Fruit fly (Drosophila melanogaster) whole organism, wandering third instar larva: ENCODE data around the gene CG32945.

Source experiments
- Abd-B ChIP-seq: fragments of >200 bp; optimal IDR thresholded peaks from 2 replicates; lab custom pipeline; 2017; ENCODE audit warnings: missing biosample characterization, missing genetic modification characterization
- Dfd ChIP-seq: fragments of >200 bp; optimal IDR thresholded peaks from 2 replicates; lab custom pipeline; 2017; ENCODE audit warnings: missing biosample characterization, missing genetic modification characterization
- Hr78 ChIP-seq: fragments of >200 bp; optimal IDR thresholded peaks from 2 replicates; lab custom pipeline; 2017; ENCODE audit warnings: missing biosample characterization, missing genetic modification characterization
- Jra ChIP-seq: sonication (Bioruptor generic); optimal IDR thresholded peaks from 2 replicates; lab custom pipeline; 2016; ENCODE audit warnings: missing biosample characterization, missing genetic modification characterization
- Mio ChIP-seq: sonication (Bioruptor generic); optimal IDR thresholded peaks from 2 replicates; lab custom pipeline; 2016; ENCODE audit warnings: missing biosample characterization, missing genetic modification characterization
- N ChIP-seq: fragments of >200 bp; optimal IDR thresholded peaks from 2 replicates; lab custom pipeline; 2018; ENCODE audit warnings: missing biosample characterization, missing external identifiers, missing genetic modification characterization
- dl ChIP-seq, 2 experiments: fragments of 175-275, 200-275 bp in 1 of 2; fragments of 200-275 bp in 1 of 2; sonication (Bioruptor generic); optimal IDR thresholded peaks; lab custom pipeline; 2018; ENCODE audit warnings: mild to moderate bottlenecking in 2 of 2, missing biosample characterization in 2 of 2, missing genetic modification characterization in 2 of 2, moderate library complexity in 2 of 2; ENCODE audit not compliant: partially characterized antibody in 2 of 2, insufficient read depth in 1 of 2
- dmrt93B ChIP-seq: fragments of 200-800 bp; sonication (Bioruptor generic); optimal IDR thresholded peaks from 2 replicates; lab custom pipeline; 2018; ENCODE audit warnings: missing biosample characterization, mild to moderate bottlenecking, missing genetic modification characterization
- foxo ChIP-seq, 2 experiments: fragments of 200-800 bp; sonication (Bioruptor generic); optimal IDR thresholded peaks; 2 replicates in 1 of 2; 3 replicates in 1 of 2; lab custom pipeline; 2016 to 2017; ENCODE audit warnings: missing biosample characterization in 2 of 2, missing genetic modification characterization in 2 of 2
- pan ChIP-seq: fragments of >200 bp; optimal IDR thresholded peaks from 2 replicates; lab custom pipeline; 2017
- psq ChIP-seq: fragments of 200-800 bp; sonication (Bioruptor generic); optimal IDR thresholded peaks from 3 replicates; lab custom pipeline; 2017; ENCODE audit warnings: missing biosample characterization, mild to moderate bottlenecking, missing genetic modification characterization, moderate library complexity
- rgr ChIP-seq: fragments of 200-800 bp; sonication (Bioruptor generic); optimal IDR thresholded peaks from 3 replicates; lab custom pipeline; 2016; ENCODE audit warnings: missing biosample characterization, mild to moderate bottlenecking, missing genetic modification characterization
- tai ChIP-seq: sonication (Bioruptor generic); optimal IDR thresholded peaks from 2 replicates; lab custom pipeline; 2016; ENCODE audit warnings: missing biosample characterization, missing genetic modification characterization

- no peak for TF ChIP-seq Hr78
- no peak for TF ChIP-seq Dfd
- no peak for TF ChIP-seq Jra (GFP tag; lab: Kevin White, UChicago)
- TF ChIP-seq tai (GFP tag; lab: Kevin White, UChicago), result no peak
- no peak for TF ChIP-seq rgr
- TF ChIP-seq Abd-B (GFP tag; lab: Kevin White, UChicago), result no peak
- no peak for TF ChIP-seq Mio (GFP tag; lab: Kevin White, UChicago)
- TF ChIP-seq dmrt93B (GFP tag; lab: Kevin White, UChicago), result no peak
- TF ChIP-seq psq (GFP tag; lab: Kevin White, UChicago), result no peak
- no peak for TF ChIP-seq foxo (GFP tag; optimal IDR thresholded peaks at IDR 0.05; lab: Kevin White, UChicago)
- TF ChIP-seq dl (GFP tag; optimal IDR thresholded peaks at IDR 0.05; lab: Kevin White, UChicago; ENCODE audit: insufficient read depth in 1 of 2, partially characterized antibody in 2 of 2), result no peak
- TF ChIP-seq pan (lab: Kevin White, UChicago), result no peak
- no peak for TF ChIP-seq N (GFP tag; lab: Kevin White, UChicago)
Observed at dm6 chr3R:4601887-4602531, 23.6 kb upstream of the CG32945 start.
